Fruit fly (Drosophila melanogaster) whole organism, embryonic: ENCODE data around the gene CG6785.

ENCODE experiments used
- Awh ChIP-seq: fragments of 200-800 bp; sonication (Bioruptor generic); IDR thresholded peaks from 2 replicates; pipeline ENCODE4, ENCODE4 v1.3.6; 2022; ENCODE audit warnings: missing biosample characterization, missing genetic modification characterization
- CG10267 ChIP-seq: fragments of 200-800 bp; sonication (Bioruptor generic); optimal IDR thresholded peaks from 2 replicates; lab custom pipeline; 2018; ENCODE audit warnings: missing biosample characterization, mild to moderate bottlenecking, missing genetic modification characterization, moderate library complexity
- CG11093 ChIP-seq: fragments of 200-800 bp; sonication (Bioruptor generic); IDR thresholded peaks from 3 replicates; pipeline ENCODE4 v1.3.6; 2022; ENCODE audit warnings: missing biosample characterization, missing genetic modification characterization
- CG11456 ChIP-seq: fragments of 200-800 bp; sonication (Bioruptor generic); IDR thresholded peaks from 3 replicates; pipeline ENCODE4 v1.3.6; 2022; ENCODE audit warnings: missing biosample characterization, missing genetic modification characterization
- CG11696 ChIP-seq: fragments of 200-800 bp; sonication (Bioruptor generic); IDR thresholded peaks from 2 replicates; pipeline ENCODE4 v1.3.6; 2022; ENCODE audit warnings: missing biosample characterization, missing genetic modification characterization
- CG12942 ChIP-seq: fragments of 200-800 bp; sonication (Bioruptor generic); optimal IDR thresholded peaks from 3 replicates; lab custom pipeline; 2016; ENCODE audit warnings: missing biosample characterization, missing genetic modification characterization
- CG17612 ChIP-seq: fragments of 200-800 bp; sonication (Bioruptor generic); IDR thresholded peaks from 2 replicates; pipeline ENCODE4 v1.3.6; 2022; ENCODE audit warnings: missing biosample characterization, missing genetic modification characterization
- CG17829 ChIP-seq: fragments of 200-800 bp; optimal IDR thresholded peaks from 2 replicates; lab custom pipeline; 2019; ENCODE audit warnings: missing biosample characterization, mild to moderate bottlenecking, missing genetic modification characterization, moderate library complexity
- CG18262 ChIP-seq: fragments of 200-800 bp; optimal IDR thresholded peaks from 3 replicates; lab custom pipeline; 2019; ENCODE audit warnings: missing biosample characterization, mild to moderate bottlenecking, missing genetic modification characterization, moderate library complexity
- CG2116 ChIP-seq: fragments of 200-800 bp; sonication (Bioruptor generic); optimal IDR thresholded peaks from 3 replicates; lab custom pipeline; 2018; ENCODE audit warnings: missing biosample characterization, mild to moderate bottlenecking, missing genetic modification characterization
- CG2199 ChIP-seq: fragments of 200-800 bp; sonication (Bioruptor generic); IDR thresholded peaks from 3 replicates; pipeline ENCODE4 v1.3.6; 2022; ENCODE audit warnings: missing biosample characterization, missing genetic modification characterization
- CG30403 ChIP-seq: fragments of 200-800 bp; sonication (Bioruptor generic); optimal IDR thresholded peaks from 3 replicates; lab custom pipeline; 2016; ENCODE audit warnings: missing biosample characterization, missing genetic modification characterization
- CG32767 ChIP-seq: fragments of 200-800 bp; sonication (Bioruptor generic); IDR thresholded peaks from 2 replicates; pipeline ENCODE4 v1.3.6; 2022; ENCODE audit warnings: missing biosample characterization, missing genetic modification characterization
- CG33213 ChIP-seq: fragments of 200-800 bp; sonication (Bioruptor generic); optimal IDR thresholded peaks from 3 replicates; lab custom pipeline; 2016; ENCODE audit warnings: missing biosample characterization, missing genetic modification characterization
- CG34224 ChIP-seq: fragments of 200-800 bp; sonication (Bioruptor generic); IDR thresholded peaks from 3 replicates; pipeline ENCODE4 v1.3.6; 2022; ENCODE audit warnings: missing biosample characterization, missing genetic modification characterization; ENCODE audit not compliant: partially characterized antibody
- CG42726 ChIP-seq: fragments of 200-800 bp; sonication (Bioruptor generic); IDR thresholded peaks from 2 replicates; pipeline ENCODE4 v1.3.6; 2022; ENCODE audit warnings: missing biosample characterization, missing genetic modification characterization; ENCODE audit not compliant: partially characterized antibody
- CG4854 ChIP-seq: fragments of 200-800 bp; sonication (Bioruptor generic); optimal IDR thresholded peaks from 2 replicates; lab custom pipeline; 2016; ENCODE audit warnings: missing biosample characterization, missing genetic modification characterization, inconsistent platforms
- CG5245 ChIP-seq: fragments of 200-800 bp; sonication (Bioruptor generic); optimal IDR thresholded peaks from 3 replicates; lab custom pipeline; 2016; ENCODE audit warnings: missing biosample characterization, missing genetic modification characterization
- CG6272 ChIP-seq: fragments of 200-800 bp; sonication (Bioruptor generic); IDR thresholded peaks from 2 replicates; pipeline ENCODE4 v1.3.6; 2022; ENCODE audit warnings: missing biosample characterization, missing genetic modification characterization
- CG8944 ChIP-seq: fragments of 200-800 bp; sonication (Bioruptor generic); optimal IDR thresholded peaks from 3 replicates; lab custom pipeline; 2016; ENCODE audit warnings: missing biosample characterization, missing genetic modification characterization
- CG9797 ChIP-seq: fragments of 200-800 bp; sonication (Bioruptor generic); optimal IDR thresholded peaks from 3 replicates; lab custom pipeline; 2018; ENCODE audit warnings: missing biosample characterization, mild to moderate bottlenecking, missing genetic modification characterization
- Dip2 ChIP-seq: fragments of 200-800 bp; sonication (Bioruptor generic); IDR thresholded peaks from 2 replicates; pipeline ENCODE4 v1.3.6; 2022; ENCODE audit warnings: missing biosample characterization, missing genetic modification characterization
- Dref ChIP-seq: fragments of 200-800 bp; sonication (Bioruptor generic); IDR thresholded peaks from 2 replicates; pipeline ENCODE4 v1.3.6; 2022; ENCODE audit warnings: missing biosample characterization, missing genetic modification characterization
- Eip74EF ChIP-seq, 2 experiments: fragments of 200-800 bp in 1 of 2; fragments of >200 bp in 1 of 2; sonication (Bioruptor generic) in 1 of 2; optimal IDR thresholded peaks; 2 replicates each; lab custom pipeline; 2017 to 2019; ENCODE audit warnings: missing biosample characterization in 2 of 2, missing genetic modification characterization in 2 of 2, mild to moderate bottlenecking in 1 of 2, moderate library complexity in 1 of 2
- H2.0 ChIP-seq: fragments of 200-800 bp; sonication (Bioruptor generic); IDR thresholded peaks from 2 replicates; pipeline ENCODE4 v1.3.6; 2022; ENCODE audit warnings: missing biosample characterization, missing genetic modification characterization
- HLH4C ChIP-seq: fragments of 200-800 bp; sonication (Bioruptor generic); IDR thresholded peaks from 3 replicates; pipeline ENCODE4 v1.3.6; 2022; ENCODE audit warnings: missing biosample characterization, missing genetic modification characterization; ENCODE audit not compliant: partially characterized antibody
- Jarid2 ChIP-seq: fragments of 200-800 bp; sonication (Bioruptor generic); optimal IDR thresholded peaks from 3 replicates; lab custom pipeline; 2017; ENCODE audit warnings: mild to moderate bottlenecking, missing biosample characterization, missing genetic modification reagents, missing genetic modification characterization
- Kr ChIP-seq: fragments of 200-800 bp; sonication (Bioruptor generic); optimal IDR thresholded peaks from 2 replicates; lab custom pipeline; 2017; ENCODE audit warnings: missing biosample characterization, mild to moderate bottlenecking, missing genetic modification characterization
- Nf-YB ChIP-seq: fragments of 200-800 bp; sonication (Bioruptor generic); optimal IDR thresholded peaks from 3 replicates; lab custom pipeline; 2019; ENCODE audit warnings: missing biosample characterization, mild to moderate bottlenecking, missing genetic modification characterization, moderate library complexity
- Optix ChIP-seq: fragments of 200-800 bp; sonication (Bioruptor generic); IDR thresholded peaks from 3 replicates; pipeline ENCODE4 v1.3.6; 2022; ENCODE audit warnings: missing biosample characterization, missing genetic modification characterization
- Ravus ChIP-seq: fragments of 200-800 bp; sonication (Bioruptor generic); IDR thresholded peaks from 2 replicates; pipeline ENCODE4 v1.3.6; 2022; ENCODE audit warnings: missing biosample characterization, missing genetic modification characterization
- Vsx1 ChIP-seq: fragments of 200-800 bp; sonication (Bioruptor generic); optimal IDR thresholded peaks from 2 replicates; lab custom pipeline; 2017; ENCODE audit warnings: missing biosample characterization, mild to moderate bottlenecking, missing genetic modification characterization, missing genetic modification reagents
- ab ChIP-seq: fragments of 200-800 bp; sonication (Bioruptor generic); optimal IDR thresholded peaks from 2 replicates; lab custom pipeline; 2016; ENCODE audit warnings: missing biosample characterization, missing genetic modification characterization
- bsh ChIP-seq, 2 experiments: fragments of 200-800 bp; sonication (Bioruptor generic); optimal IDR thresholded peaks; 2 replicates each; lab custom pipeline; 2017 to 2018; ENCODE audit warnings: mild to moderate bottlenecking in 2 of 2, missing biosample characterization in 2 of 2, missing genetic modification characterization in 2 of 2, moderate library complexity in 1 of 2
- cas ChIP-seq: fragments of 200-800 bp; sonication (Bioruptor generic); IDR thresholded peaks from 2 replicates; pipeline ENCODE4 v1.3.6; 2022; ENCODE audit warnings: missing biosample characterization, missing genetic modification characterization
- cwo ChIP-seq: fragments of 200-800 bp; sonication (Bioruptor generic); optimal IDR thresholded peaks from 3 replicates; lab custom pipeline; 2017; ENCODE audit warnings: missing biosample characterization, missing genetic modification characterization, mild to moderate bottlenecking, moderate library complexity, missing genetic modification reagents
- da ChIP-seq: fragments of 200-800 bp; sonication (Bioruptor generic); optimal IDR thresholded peaks from 2 replicates; lab custom pipeline; 2016; ENCODE audit warnings: missing biosample characterization, missing genetic modification characterization
- disco-r ChIP-seq: fragments of 200-800 bp; sonication (Bioruptor generic); optimal IDR thresholded peaks from 2 replicates; lab custom pipeline; 2016; ENCODE audit warnings: missing biosample characterization, missing genetic modification characterization
- eve ChIP-seq, 2 experiments: fragments of >200 bp; optimal IDR thresholded peaks; 2 replicates each; lab custom pipeline; 2017; ENCODE audit warnings: missing biosample characterization in 2 of 2, missing genetic modification characterization in 2 of 2
- fd3F ChIP-seq: fragments of 200-800 bp; sonication (Bioruptor generic); optimal IDR thresholded peaks from 2 replicates; lab custom pipeline; 2018; ENCODE audit warnings: missing biosample characterization, mild to moderate bottlenecking, missing genetic modification characterization, moderate library complexity
- grn ChIP-seq: fragments of 200-800 bp; sonication (Bioruptor generic); optimal IDR thresholded peaks from 3 replicates; lab custom pipeline; 2017; ENCODE audit warnings: missing biosample characterization, missing genetic modification characterization
- kay ChIP-seq: fragments of 200-800 bp; sonication (Bioruptor generic); optimal IDR thresholded peaks from 2 replicates; lab custom pipeline; 2016; ENCODE audit warnings: missing biosample characterization, missing genetic modification characterization
- lbe ChIP-seq: fragments of 200-800 bp; sonication (Bioruptor generic); optimal IDR thresholded peaks from 2 replicates; lab custom pipeline; 2016; ENCODE audit warnings: missing biosample characterization, mild to moderate bottlenecking, missing genetic modification characterization
- row ChIP-seq: fragments of 200-800 bp; sonication (Bioruptor generic); IDR thresholded peaks from 3 replicates; pipeline ENCODE4 v1.3.6; 2022; ENCODE audit warnings: missing biosample characterization, missing genetic modification characterization
- salm ChIP-seq: fragments of 200-800 bp; sonication (Bioruptor generic); optimal IDR thresholded peaks from 2 replicates; lab custom pipeline; 2018; ENCODE audit warnings: missing biosample characterization, mild to moderate bottlenecking, missing genetic modification characterization
- sna ChIP-seq: fragments of 200-800 bp; sonication (Bioruptor generic); IDR thresholded peaks from 2 replicates; pipeline ENCODE4 v1.3.6; 2022; ENCODE audit warnings: missing biosample characterization, missing genetic modification characterization; ENCODE audit not compliant: partially characterized antibody
- stwl ChIP-seq: fragments of 200-800 bp; sonication (Bioruptor generic); optimal IDR thresholded peaks from 3 replicates; lab custom pipeline; 2018; ENCODE audit warnings: missing biosample characterization, mild to moderate bottlenecking, missing genetic modification characterization, moderate library complexity
- ttk ChIP-seq: fragments of 200-800 bp; sonication (Bioruptor generic); IDR thresholded peaks from 2 replicates; pipeline ENCODE4 v2.1.2; 2022; ENCODE audit warnings: missing biosample characterization, missing genetic modification characterization
- unpg ChIP-seq: fragments of 200-800 bp; sonication (Bioruptor generic); optimal IDR thresholded peaks from 3 replicates; lab custom pipeline; 2018; ENCODE audit warnings: missing biosample characterization, mild to moderate bottlenecking, missing genetic modification characterization, moderate library complexity
- z ChIP-seq: fragments of 200-800 bp; sonication (Bioruptor generic); IDR thresholded peaks from 3 replicates; pipeline ENCODE4 v1.3.6; 2022; ENCODE audit warnings: missing biosample characterization, missing genetic modification characterization

Gene CG6785

DNA sequence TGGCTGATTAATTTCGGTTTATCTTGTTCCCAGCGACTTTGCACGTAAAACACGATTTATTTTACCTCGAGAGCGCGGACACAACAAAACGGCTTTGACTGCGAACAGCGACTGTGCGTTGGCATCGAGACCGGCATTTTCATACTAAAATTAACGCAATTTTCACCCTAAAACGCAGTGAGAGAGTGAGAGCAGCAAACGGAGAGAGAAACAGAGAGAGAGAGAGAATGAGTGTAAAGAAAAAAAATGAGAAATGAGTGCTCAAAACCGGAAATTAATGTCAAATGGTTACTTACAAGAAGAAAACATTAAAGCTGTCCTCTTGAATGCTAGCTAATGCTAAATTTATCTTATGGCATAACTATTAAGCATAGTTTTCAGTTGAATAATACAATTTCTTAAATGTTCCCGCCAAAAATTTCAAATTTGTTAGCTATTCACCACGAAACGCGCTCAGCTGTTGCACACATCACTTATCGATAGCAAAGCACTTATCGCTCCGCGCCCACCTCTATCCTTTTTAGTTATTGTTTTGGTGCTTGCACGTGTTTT lies 10.9 kb upstream of the CG6785 start, which contains the start of the genes JhI-21, RpL7-like and CG34164 (continued):
- TF ChIP-seq salm (tag; lab: Kevin White, UChicago): no peak
- peak; percentile 93 for TF ChIP-seq CG2116 (GFP tag; lab: Kevin White, UChicago)
- TF ChIP-seq Optix (GFP tag; lab: Robert Waterston, UW): no peak
- TF ChIP-seq Nf-YB (GFP tag; lab: Kevin White, UChicago): no peak
- TF ChIP-seq cwo (GFP tag; lab: Kevin White, UChicago): peak; percentile 71
- no peak for TF ChIP-seq Vsx1 (GFP tag; lab: Kevin White, UChicago)
- no peak for TF ChIP-seq grn (GFP tag; lab: Kevin White, UChicago)
- no peak for TF ChIP-seq CG17612 (GFP tag; lab: Robert Waterston, UW)
- peak; percentile 9 for TF ChIP-seq CG9797 (GFP tag; lab: Kevin White, UChicago)
- no peak for TF ChIP-seq CG11456 (GFP tag; lab: Robert Waterston, UW)
- TF ChIP-seq bsh (GFP tag; optimal IDR thresholded peaks at IDR 0.05; lab: Kevin White, UChicago): peak in 1 of 2 experiments; percentile 19
- TF ChIP-seq CG12942 (GFP tag; lab: Kevin White, UChicago): no peak
- peak; percentile 61; the same call in 2 of the 3 replicates for TF ChIP-seq HLH4C (GFP tag; lab: Robert Waterston, UW)
- peak in 1 of 2 experiments; percentile 35 for TF ChIP-seq Eip74EF (GFP tag; optimal IDR thresholded peaks at IDR 0.05; lab: Kevin White, UChicago)
- TF ChIP-seq CG5245 (GFP tag; lab: Kevin White, UChicago): no peak
- no peak for TF ChIP-seq CG11093 (GFP tag; lab: Robert Waterston, UW)
- TF ChIP-seq CG33213 (GFP tag; lab: Kevin White, UChicago): no peak
- TF ChIP-seq Jarid2 (GFP tag; lab: Kevin White, UChicago): peak; percentile 77
- no peak for TF ChIP-seq disco-r (GFP tag; lab: Kevin White, UChicago)
- no peak for TF ChIP-seq Ravus (GFP tag; lab: Robert Waterston, UW)
- peak; percentile 21 for TF ChIP-seq CG18262 (tag; lab: Kevin White, UChicago)
- TF ChIP-seq CG6272 (GFP tag; lab: Robert Waterston, UW): no peak
- no peak for TF ChIP-seq Kr
- TF ChIP-seq eve (GFP tag; optimal IDR thresholded peaks at IDR 0.05; lab: Kevin White, UChicago): no peak
- no peak for TF ChIP-seq CG8944
- peak; percentile 32 for TF ChIP-seq stwl
- TF ChIP-seq CG32767: no peak
- TF ChIP-seq CG30403 (GFP tag; lab: Kevin White, UChicago): no peak
- TF ChIP-seq cas (GFP tag; lab: Robert Waterston, UW): no peak
- TF ChIP-seq CG34224 (GFP tag; lab: Robert Waterston, UW): peak; percentile 65; the same call in 1 of the 3 replicates
- no peak for TF ChIP-seq kay (GFP tag; lab: Kevin White, UChicago)
- peak; percentile 49; the same call in 1 of the 2 replicates for TF ChIP-seq CG42726 (GFP tag; lab: Robert Waterston, UW)
- no peak for TF ChIP-seq CG11696 (GFP tag; lab: Robert Waterston, UW)
- TF ChIP-seq CG4854 (GFP tag; lab: Kevin White, UChicago): no peak
- no peak for TF ChIP-seq da (GFP tag; lab: Kevin White, UChicago)
- no peak for TF ChIP-seq unpg
- TF ChIP-seq Dref (GFP tag; lab: Robert Waterston, UW): peak; percentile 93
- TF ChIP-seq lbe: peak; percentile 69
- TF ChIP-seq fd3F (GFP tag; lab: Kevin White, UChicago): no peak
- TF ChIP-seq H2.0 (GFP tag; lab: Robert Waterston, UW): no peak
- TF ChIP-seq Awh (GFP tag; lab: Robert Waterston, UW): no peak
- TF ChIP-seq sna: peak; percentile 43; the same call in 1 of the 2 replicates
- no peak for TF ChIP-seq Dip2
- TF ChIP-seq row (GFP tag; lab: Robert Waterston, UW): no peak
- peak; percentile 58; the same call in 1 of the 2 replicates for TF ChIP-seq ttk (GFP tag; lab: Robert Waterston, UW)
- no peak for TF ChIP-seq ab (GFP tag; lab: Kevin White, UChicago)
- peak; percentile 73; the same call in 2 of the 3 replicates for TF ChIP-seq z (GFP tag; lab: Robert Waterston, UW)
- peak; percentile 8 for TF ChIP-seq CG17829 (tag; lab: Kevin White, UChicago)
- TF ChIP-seq CG10267: peak; percentile 65
- TF ChIP-seq CG2199: peak; percentile 66; the same call in 1 of the 3 replicates
